Worm (Caenorhabditis elegans) whole organism, L3 larva: Measurements from ENCODE around the gene asp-4.
A peak's percentile ranks its signal among the peaks of the same experiment; 100 is the strongest.

ENCODE experiments used
- R02D3.7 ChIP-seq: fragments of 150-350 bp; optimal IDR thresholded peaks from 2 replicates; lab custom pipeline; 2014; ENCODE audit warnings: missing biosample characterization, missing genetic modification characterization
- ama-1 ChIP-seq: fragments of 150-350 bp; optimal IDR thresholded peaks from 2 replicates; lab custom pipeline; 2018
- ceh-28 ChIP-seq: fragments of 150-350 bp; optimal IDR thresholded peaks from 2 replicates; lab custom pipeline; 2014; ENCODE audit warnings: missing biosample characterization, missing genetic modification reagents, missing genetic modification characterization
- daf-12 ChIP-seq: fragments of 150-350 bp; optimal IDR thresholded peaks from 2 replicates; lab custom pipeline; 2014; ENCODE audit warnings: missing biosample characterization, missing genetic modification reagents, missing genetic modification characterization
- egl-27 ChIP-seq: sonication (generic microtip); optimal IDR thresholded peaks from 4 replicates; lab custom pipeline; 2017; ENCODE audit warnings: missing biosample characterization, missing genetic modification reagents, missing genetic modification characterization
- egl-5 ChIP-seq: fragments of 150-350 bp; optimal IDR thresholded peaks from 2 replicates; lab custom pipeline; 2017; ENCODE audit warnings: missing biosample characterization, missing genetic modification reagents, missing genetic modification characterization, inconsistent platforms
- elt-1 ChIP-seq: fragments of 150-350 bp; optimal IDR thresholded peaks from 2 replicates; lab custom pipeline; 2014; ENCODE audit warnings: missing biosample characterization, missing genetic modification characterization
- eor-1 ChIP-seq, 2 experiments: fragments of 150-350 bp; optimal IDR thresholded peaks; 2 replicates each; lab custom pipeline; 2014 to 2018; ENCODE audit warnings: missing biosample characterization in 2 of 2, missing genetic modification characterization in 2 of 2
- fos-1 ChIP-seq: fragments of 150-350 bp; optimal IDR thresholded peaks from 2 replicates; lab custom pipeline; 2014; ENCODE audit warnings: missing biosample characterization, missing genetic modification characterization
- lin-39 ChIP-seq: fragments of 150-350 bp; optimal IDR thresholded peaks from 2 replicates; lab custom pipeline; 2018; ENCODE audit warnings: missing biosample characterization, missing genetic modification reagents, missing genetic modification characterization
- lsy-12 ChIP-seq: sonication (generic microtip); optimal IDR thresholded peaks from 2 replicates; lab custom pipeline; 2016; ENCODE audit warnings: mild to moderate bottlenecking, missing genetic modification characterization, missing compliant biosample characterization
- mdl-1 ChIP-seq: fragments of 150-350 bp; optimal IDR thresholded peaks from 2 replicates; lab custom pipeline; 2014; ENCODE audit warnings: missing biosample characterization, missing genetic modification characterization
- nfya-1 ChIP-seq: sonication (generic microtip); optimal IDR thresholded peaks from 2 replicates; lab custom pipeline; 2017; ENCODE audit warnings: missing genetic modification characterization, mild to moderate bottlenecking, missing compliant biosample characterization, antibody characterized with exemption, moderate library complexity; ENCODE audit not compliant: insufficient read depth
- nhr-11 ChIP-seq: fragments of 150-350 bp; optimal IDR thresholded peaks from 2 replicates; lab custom pipeline; 2014; ENCODE audit warnings: missing biosample characterization, missing genetic modification characterization
- nhr-12 ChIP-seq: fragments of 150-350 bp; optimal IDR thresholded peaks from 2 replicates; lab custom pipeline; 2014; ENCODE audit warnings: missing biosample characterization, missing genetic modification characterization
- nhr-23 ChIP-seq: fragments of 150-350 bp; optimal IDR thresholded peaks from 2 replicates; lab custom pipeline; 2014; ENCODE audit warnings: missing biosample characterization, missing genetic modification reagents, missing genetic modification characterization
- nhr-25 ChIP-seq: sonication (generic microtip); optimal IDR thresholded peaks from 2 replicates; lab custom pipeline; 2017; ENCODE audit warnings: missing biosample characterization, missing genetic modification characterization
- nhr-28 ChIP-seq: fragments of 150-350 bp; optimal IDR thresholded peaks from 2 replicates; lab custom pipeline; 2014; ENCODE audit warnings: missing biosample characterization, missing genetic modification characterization
- nhr-43 ChIP-seq: sonication (generic microtip); optimal IDR thresholded peaks from 2 replicates; lab custom pipeline; 2016; ENCODE audit warnings: mild to moderate bottlenecking, missing genetic modification characterization, missing compliant biosample characterization; ENCODE audit not compliant: poor library complexity, severe bottlenecking
- nhr-67 ChIP-seq: fragments of 150-350 bp; optimal IDR thresholded peaks from 2 replicates; lab custom pipeline; 2014; ENCODE audit warnings: missing biosample characterization, missing genetic modification characterization
- nhr-76 ChIP-seq: fragments of 150-350 bp; sonication (generic microtip); optimal IDR thresholded peaks from 5 replicates; lab custom pipeline; 2014; ENCODE audit warnings: missing biosample characterization, missing genetic modification characterization
- pha-4 ChIP-seq: fragments of 150-350 bp; optimal IDR thresholded peaks from 2 replicates; lab custom pipeline; 2014; ENCODE audit warnings: missing biosample characterization, missing genetic modification reagents, missing genetic modification characterization
- tbx-2 ChIP-seq: sonication (generic microtip); optimal IDR thresholded peaks from 2 replicates; lab custom pipeline; 2016; ENCODE audit warnings: mild to moderate bottlenecking, missing genetic modification characterization, missing compliant biosample characterization
- unc-39 ChIP-seq: sonication (generic microtip); optimal IDR thresholded peaks from 4 replicates; lab custom pipeline; 2017; ENCODE audit warnings: missing biosample characterization, missing genetic modification characterization

Gene asp-4

DNA sequence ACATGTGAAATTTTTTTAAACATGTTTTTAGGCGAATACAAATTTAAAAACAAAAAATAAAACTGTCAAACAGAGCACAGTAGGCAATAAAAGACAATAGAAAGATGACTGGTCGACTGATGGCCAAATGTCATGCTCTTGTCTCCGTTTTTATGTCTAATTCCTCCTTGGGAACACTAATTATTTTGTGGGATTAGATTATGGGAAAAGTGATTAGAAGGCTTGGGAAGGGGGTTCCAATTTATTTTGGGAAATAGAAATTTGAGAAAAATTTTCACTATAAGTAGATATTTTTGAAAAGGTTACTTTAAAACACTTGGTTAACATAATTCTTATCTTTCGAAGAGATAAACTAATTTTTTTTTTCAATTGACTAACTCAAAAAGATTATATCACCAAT is 50.5 kb downstream of the asp-4 start:
- TF ChIP-seq nhr-12 (no peak), daf-12 (no peak), pha-4 (tag; lab: Kevin White, UChicago) (no peak)

DNA sequence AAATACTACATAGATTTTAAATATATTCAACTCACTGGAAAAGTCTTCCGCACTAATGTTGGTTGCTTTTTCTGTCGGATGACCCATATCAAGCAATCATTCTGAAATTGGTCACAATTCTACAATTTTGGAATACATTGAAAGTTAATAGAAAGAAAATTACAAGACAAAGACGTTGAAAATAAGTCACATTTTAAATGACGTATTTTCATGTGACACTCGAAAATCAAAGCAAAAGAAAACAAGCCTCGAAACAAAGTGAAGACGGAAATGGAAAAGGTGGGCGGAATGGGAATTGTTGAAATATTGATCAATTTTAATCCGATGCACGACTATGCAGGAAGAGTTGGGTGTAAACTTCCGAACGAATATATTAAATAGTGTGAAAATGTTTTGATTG is 51.3 kb downstream of the asp-4 start, which contains the start of gene mob-2:
TSS of gene mob-2 (minus strand) at position 101 of the 400 bp plus-strand sequence.
- TF ChIP-seq nhr-28 (tag; lab: Kevin White, UChicago), result no peak
- TF ChIP-seq R02D3.7, result no peak
- TF ChIP-seq nhr-76 (tag; lab: Kevin White, UChicago), result no peak
- TF ChIP-seq tbx-2 (tag; lab: Kevin White, UChicago), result no peak

DNA sequence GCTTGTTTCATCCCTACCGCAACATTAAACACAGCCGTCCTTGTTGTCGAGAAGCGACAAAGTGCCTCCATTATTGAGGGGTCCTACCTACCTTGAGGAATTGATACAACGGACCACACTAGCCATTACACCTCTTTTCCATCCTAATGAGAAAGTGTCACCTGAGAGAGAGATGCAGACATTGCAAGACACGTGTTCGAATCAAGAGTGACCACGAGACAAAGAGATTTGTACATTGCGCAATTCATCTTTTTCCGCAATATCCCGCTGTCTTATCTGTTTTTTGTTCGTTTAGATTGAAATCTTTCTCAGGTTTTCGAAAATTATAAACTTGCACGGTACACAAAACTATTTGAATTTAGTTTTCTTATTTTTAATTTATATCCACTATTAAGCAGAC is 52.1 kb downstream of the asp-4 start:
- TF ChIP-seq elt-1 (tag; lab: Kevin White, UChicago), result peak; percentile 73
- TF ChIP-seq nfya-1 (tag; lab: Kevin White, UChicago), result peak; percentile 44
- TF ChIP-seq egl-5 (tag; lab: Kevin White, UChicago), result peak; percentile 32
- TF ChIP-seq nhr-67 (tag; lab: Kevin White, UChicago), result no peak
- TF ChIP-seq lsy-12, result no peak
- TF ChIP-seq egl-27 (tag; lab: Kevin White, UChicago), result no peak
- TF ChIP-seq fos-1, result no peak
- TF ChIP-seq nhr-11 (tag; lab: Kevin White, UChicago), result no peak
- no peak for TF ChIP-seq ceh-28 (tag; lab: Kevin White, UChicago)
- peak; percentile 87 for TF ChIP-seq lin-39 (tag; lab: Kevin White, UChicago)
- no peak for TF ChIP-seq unc-39 (tag; lab: Kevin White, UChicago)
- no peak for TF ChIP-seq ama-1 (lab: Kevin White, UChicago)
- peak; percentile 15 for TF ChIP-seq nhr-25 (tag; lab: Kevin White, UChicago)
- peak; percentile 21 for TF ChIP-seq nhr-43 (tag; lab: Kevin White, UChicago)
- TF ChIP-seq eor-1 (tag; optimal IDR thresholded peaks at IDR 0.05; lab: Kevin White, UChicago), result no peak
- TF ChIP-seq nhr-23 (tag; lab: Kevin White, UChicago), result peak; percentile 18
- peak; percentile 40 for TF ChIP-seq mdl-1
- no peak for TF ChIP-seq daf-12
- no peak for TF ChIP-seq tbx-2 (tag; lab: Kevin White, UChicago)
